Worm (Caenorhabditis elegans) whole organism, L4 larva: ENCODE data around the gene C01B10.3.

Source experiments
- F26F4.8 ChIP-seq: fragments of 200-800 bp; sonication (Bioruptor generic); conservative IDR thresholded peaks from 2 replicates; pipeline ENCODE4 v1.3.6; 2022; ENCODE audit warnings: missing genetic modification characterization, missing compliant biosample characterization
- F44E2.7 ChIP-seq: fragments of 200-800 bp; sonication (Bioruptor generic); IDR thresholded peaks from 2 replicates; pipeline ENCODE4 v2.1.2; 2022; ENCODE audit warnings: missing genetic modification characterization, missing compliant biosample characterization
- R02D3.7 ChIP-seq: fragments of 150-350 bp; sonication (generic microtip); optimal IDR thresholded peaks from 3 replicates; lab custom pipeline; 2014; ENCODE audit warnings: missing biosample characterization, missing genetic modification characterization
- T20F7.1 ChIP-seq: fragments of 200-800 bp; sonication (Bioruptor generic); optimal IDR thresholded peaks from 2 replicates; lab custom pipeline; 2018; ENCODE audit warnings: mild to moderate bottlenecking, missing genetic modification characterization, missing compliant biosample characterization
- Y5F2A.4 ChIP-seq: fragments of 200-800 bp; sonication (Bioruptor generic); optimal IDR thresholded peaks from 2 replicates; lab custom pipeline; 2018; ENCODE audit warnings: mild to moderate bottlenecking, missing genetic modification characterization, missing compliant biosample characterization
- aly-2 ChIP-seq: sonication (generic microtip); optimal IDR thresholded peaks from 2 replicates; lab custom pipeline; 2018; ENCODE audit warnings: missing biosample characterization, missing genetic modification characterization
- ama-1 ChIP-seq: fragments of 150-350 bp; optimal IDR thresholded peaks from 2 replicates; lab custom pipeline; 2014; ENCODE audit warnings: inconsistent platforms, mixed read lengths
- attf-4 ChIP-seq: sonication (generic microtip); optimal IDR thresholded peaks from 3 replicates; lab custom pipeline; 2017; ENCODE audit warnings: missing biosample characterization, missing genetic modification characterization
- ceh-28 ChIP-seq: fragments of 150-350 bp; optimal IDR thresholded peaks from 2 replicates; lab custom pipeline; 2014; ENCODE audit warnings: missing biosample characterization, missing genetic modification reagents, missing genetic modification characterization
- ceh-44 ChIP-seq: fragments of 200-800 bp; sonication (Bioruptor generic); IDR thresholded peaks from 2 replicates; pipeline ENCODE4 v1.3.6; 2022; ENCODE audit warnings: missing genetic modification reagents, missing genetic modification characterization, missing compliant biosample characterization
- cey-2 ChIP-seq: sonication (generic microtip); optimal IDR thresholded peaks from 3 replicates; lab custom pipeline; 2017; ENCODE audit warnings: missing genetic modification characterization, mild to moderate bottlenecking, missing compliant biosample characterization, antibody characterized with exemption, borderline replicate concordance; ENCODE audit not compliant: insufficient read depth
- ctbp-1 ChIP-seq: fragments of 200-800 bp; sonication (Bioruptor generic); IDR thresholded peaks from 2 replicates; pipeline ENCODE4 v1.3.6; 2022; ENCODE audit warnings: missing genetic modification reagents, missing genetic modification characterization, missing compliant biosample characterization
- daf-12 ChIP-seq: fragments of 150-350 bp; optimal IDR thresholded peaks from 2 replicates; lab custom pipeline; 2014; ENCODE audit warnings: missing biosample characterization, missing genetic modification reagents, missing genetic modification characterization
- daf-16 ChIP-seq, 3 experiments: sonication (generic microtip); optimal IDR thresholded peaks; 2 replicates each; lab custom pipeline; 2016 to 2017; ENCODE audit warnings: missing genetic modification characterization in 3 of 3, missing genetic modification reagents in 3 of 3, mild to moderate bottlenecking in 2 of 3, missing compliant biosample characterization in 2 of 3, missing biosample characterization in 1 of 3, moderate library complexity in 1 of 3
- dmd-6 ChIP-seq: fragments of 200-800 bp; sonication (Bioruptor generic); IDR thresholded peaks from 2 replicates; pipeline ENCODE4 v1.3.6; 2022; ENCODE audit warnings: missing genetic modification reagents, missing genetic modification characterization, missing compliant biosample characterization
- dmd-9 ChIP-seq: fragments of 200-800 bp; sonication (Bioruptor generic); IDR thresholded peaks from 2 replicates; pipeline ENCODE4 v1.3.6; 2022; ENCODE audit warnings: missing genetic modification reagents, missing genetic modification characterization, missing compliant biosample characterization
- dve-1 ChIP-seq: sonication (generic microtip); optimal IDR thresholded peaks from 2 replicates; lab custom pipeline; 2017; ENCODE audit warnings: antibody characterized with exemption, mild to moderate bottlenecking, missing genetic modification characterization, missing compliant biosample characterization; ENCODE audit not compliant: insufficient read depth
- egl-27 ChIP-seq: sonication (generic microtip); optimal IDR thresholded peaks from 3 replicates; lab custom pipeline; 2017; ENCODE audit warnings: missing biosample characterization, missing genetic modification reagents, missing genetic modification characterization
- egl-43 ChIP-seq: fragments of 200-800 bp; sonication (Bioruptor generic); IDR thresholded peaks from 2 replicates; pipeline ENCODE4 v1.3.6; 2022; ENCODE audit warnings: missing genetic modification reagents, missing genetic modification characterization, missing compliant biosample characterization
- fkh-10 ChIP-seq: fragments of 150-350 bp; optimal IDR thresholded peaks from 2 replicates; lab custom pipeline; 2014; ENCODE audit warnings: missing biosample characterization, missing genetic modification reagents, missing genetic modification characterization
- gei-8 ChIP-seq: fragments of 200-800 bp; sonication (Bioruptor generic); optimal IDR thresholded peaks from 2 replicates; lab custom pipeline; 2018; ENCODE audit warnings: mild to moderate bottlenecking, missing genetic modification characterization, missing compliant biosample characterization
- hlh-11 ChIP-seq: fragments of 200-800 bp; sonication (Bioruptor generic); optimal IDR thresholded peaks from 2 replicates; lab custom pipeline; 2018; ENCODE audit warnings: mild to moderate bottlenecking, missing genetic modification characterization, missing compliant biosample characterization
- hlh-30 ChIP-seq: sonication (generic microtip); optimal IDR thresholded peaks from 2 replicates; lab custom pipeline; 2017; ENCODE audit warnings: antibody characterized with exemption, mild to moderate bottlenecking, missing genetic modification characterization, missing compliant biosample characterization; ENCODE audit not compliant: insufficient read depth
- hmg-1.1 ChIP-seq: fragments of 200-800 bp; sonication (Bioruptor generic); IDR thresholded peaks from 2 replicates; pipeline ENCODE4 v1.3.6; 2022; ENCODE audit warnings: missing genetic modification reagents, missing genetic modification characterization, missing compliant biosample characterization
- lim-7 ChIP-seq: fragments of 200-800 bp; sonication (Bioruptor generic); IDR thresholded peaks from 2 replicates; pipeline ENCODE4 v1.3.6; 2022; ENCODE audit warnings: missing genetic modification characterization, missing compliant biosample characterization
- lin-13 ChIP-seq: fragments of 150-350 bp; optimal IDR thresholded peaks from 2 replicates; lab custom pipeline; 2014; ENCODE audit warnings: missing biosample characterization, missing genetic modification reagents, missing genetic modification characterization
- lin-15B ChIP-seq: fragments of 150-350 bp; sonication (generic microtip); optimal IDR thresholded peaks from 3 replicates; lab custom pipeline; 2014; ENCODE audit warnings: missing biosample characterization, missing genetic modification characterization
- lin-29 ChIP-seq: fragments of 200-800 bp; sonication (Bioruptor generic); IDR thresholded peaks from 2 replicates; pipeline ENCODE4 v1.3.6; 2022; ENCODE audit warnings: missing genetic modification reagents, missing genetic modification characterization, missing compliant biosample characterization
- lir-3 ChIP-seq: sonication (generic microtip); optimal IDR thresholded peaks from 2 replicates; lab custom pipeline; 2016; ENCODE audit warnings: mild to moderate bottlenecking, missing genetic modification characterization, missing compliant biosample characterization
- madf-5 ChIP-seq, 2 experiments: fragments of 200-800 bp; sonication (Bioruptor generic); IDR thresholded peaks; 2 replicates each; pipeline ENCODE4 v1.3.6; 2022; ENCODE audit warnings: missing compliant biosample characterization in 2 of 2, missing genetic modification characterization in 2 of 2
- mdl-1 ChIP-seq, 2 experiments: fragments of 150-350 bp in 1 of 2; sonication (generic microtip) in 1 of 2; optimal IDR thresholded peaks; 2 replicates each; lab custom pipeline; 2014 to 2017; ENCODE audit warnings: missing biosample characterization in 2 of 2, missing genetic modification characterization in 2 of 2
- mdt-29 ChIP-seq: fragments of 200-800 bp; sonication (Bioruptor generic); IDR thresholded peaks from 2 replicates; pipeline ENCODE4 v1.3.6; 2022; ENCODE audit warnings: missing genetic modification reagents, missing genetic modification characterization, missing compliant biosample characterization
- mxl-2 ChIP-seq: fragments of 200-800 bp; sonication (Bioruptor generic); conservative IDR thresholded peaks from 2 replicates; pipeline ENCODE4 v1.3.6; 2022; ENCODE audit warnings: missing genetic modification reagents, missing genetic modification characterization, missing compliant biosample characterization
- mxl-3 ChIP-seq: fragments of 200-800 bp; sonication (Bioruptor generic); optimal IDR thresholded peaks from 2 replicates; lab custom pipeline; 2018; ENCODE audit warnings: mild to moderate bottlenecking, missing genetic modification characterization, missing compliant biosample characterization
- nhr-10 ChIP-seq: fragments of 150-350 bp; optimal IDR thresholded peaks from 2 replicates; lab custom pipeline; 2014; ENCODE audit warnings: missing biosample characterization, missing genetic modification characterization
- nhr-102 ChIP-seq: sonication (generic microtip); optimal IDR thresholded peaks from 2 replicates; lab custom pipeline; 2016; ENCODE audit warnings: mild to moderate bottlenecking, missing genetic modification characterization, moderate library complexity, missing compliant biosample characterization
- nhr-41 ChIP-seq: fragments of 200-800 bp; sonication (Bioruptor generic); IDR thresholded peaks from 2 replicates; pipeline ENCODE4 v1.3.6; 2022; ENCODE audit warnings: missing genetic modification reagents, missing genetic modification characterization, missing compliant biosample characterization
- nhr-48 ChIP-seq: sonication (generic microtip); optimal IDR thresholded peaks from 2 replicates; lab custom pipeline; 2016; ENCODE audit warnings: mild to moderate bottlenecking, missing genetic modification characterization, missing compliant biosample characterization
- nhr-6 ChIP-seq: fragments of 150-350 bp; optimal IDR thresholded peaks from 2 replicates; lab custom pipeline; 2014; ENCODE audit warnings: missing biosample characterization, missing genetic modification characterization
- nhr-76 ChIP-seq: fragments of 150-350 bp; optimal IDR thresholded peaks from 2 replicates; lab custom pipeline; 2014; ENCODE audit warnings: missing biosample characterization, missing genetic modification characterization
- nhr-77 ChIP-seq: fragments of 150-350 bp; optimal IDR thresholded peaks from 2 replicates; lab custom pipeline; 2014; ENCODE audit warnings: missing biosample characterization, missing genetic modification characterization
- pqm-1 ChIP-seq: sonication (generic microtip); optimal IDR thresholded peaks from 2 replicates; lab custom pipeline; 2017; ENCODE audit warnings: missing biosample characterization, missing genetic modification characterization
- rbr-2 ChIP-seq: sonication (generic microtip); optimal IDR thresholded peaks from 2 replicates; lab custom pipeline; 2016; ENCODE audit warnings: missing genotype, missing genetic modification characterization, missing compliant biosample characterization
- saeg-2 ChIP-seq: fragments of 200-800 bp; sonication (Bioruptor generic); IDR thresholded peaks from 2 replicates; pipeline ENCODE4 v1.3.6; 2022; ENCODE audit warnings: missing genetic modification reagents, missing genetic modification characterization, missing compliant biosample characterization
- set-16 ChIP-seq: fragments of 200-800 bp; sonication (Bioruptor generic); IDR thresholded peaks from 2 replicates; pipeline ENCODE4 v1.3.6; 2022; ENCODE audit warnings: missing genetic modification reagents, missing genetic modification characterization, missing compliant biosample characterization
- snpc-1.2 ChIP-seq: fragments of 200-800 bp; sonication (Bioruptor generic); IDR thresholded peaks from 2 replicates; pipeline ENCODE4 v1.3.6; 2022; ENCODE audit warnings: missing genetic modification reagents, missing genetic modification characterization, missing compliant biosample characterization
- tag-97 ChIP-seq: fragments of 200-800 bp; sonication (Bioruptor generic); IDR thresholded peaks from 2 replicates; pipeline ENCODE4 v1.3.6; 2022; ENCODE audit warnings: missing genetic modification characterization, missing compliant biosample characterization
- unc-39 ChIP-seq: sonication (generic microtip); optimal IDR thresholded peaks from 2 replicates; lab custom pipeline; 2017; ENCODE audit warnings: missing biosample characterization, missing genetic modification characterization
- zag-1 ChIP-seq: fragments of 150-350 bp; optimal IDR thresholded peaks from 2 replicates; lab custom pipeline; 2014; ENCODE audit warnings: missing biosample characterization, missing genetic modification characterization
- zip-11 ChIP-seq: fragments of 200-800 bp; sonication (Bioruptor generic); IDR thresholded peaks from 2 replicates; pipeline ENCODE4 v1.3.6; 2022; ENCODE audit warnings: missing genetic modification characterization, missing compliant biosample characterization
- ztf-7 ChIP-seq: fragments of 150-350 bp; optimal IDR thresholded peaks from 2 replicates; lab custom pipeline; 2014; ENCODE audit warnings: missing biosample characterization, missing genetic modification characterization

Gene C01B10.3

DNA sequence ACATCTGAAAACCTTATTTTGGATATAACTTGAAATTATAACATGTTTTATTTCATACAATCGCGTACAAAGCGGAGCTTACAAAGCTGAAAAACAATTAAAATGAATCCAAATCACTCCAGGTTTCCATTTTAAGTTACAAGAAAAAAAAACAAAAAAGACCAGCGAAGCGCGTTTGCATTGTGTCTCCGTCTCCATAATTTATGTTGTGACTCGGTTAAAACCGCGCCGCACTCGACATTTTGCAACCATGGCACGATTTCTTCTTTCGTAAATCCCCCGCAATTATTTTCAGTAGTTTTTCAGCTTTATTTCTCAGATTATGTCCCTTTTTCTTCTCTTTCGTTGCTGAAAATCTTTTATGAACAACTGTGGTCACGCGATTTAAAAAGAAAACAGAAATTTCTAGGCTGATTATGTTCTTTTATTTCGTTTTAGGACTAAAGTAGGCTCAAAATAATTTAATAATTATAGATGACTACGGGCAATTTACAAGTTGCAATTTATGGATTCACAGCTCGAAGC lies 35.7 kb downstream of the C01B10.3 start, which contains the start of the genes F38A5.2 and dnj-11 (continued):
- TF ChIP-seq ctbp-1 (0 out of 2 replicates have a peak, but pooled peaks have one; percentile 26), snpc-1.2 (peak; percentile 66), mdl-1 (tag; optimal IDR thresholded peaks at IDR 0.05; lab: Kevin White, UChicago) (no peak), attf-4 (no peak), aly-2 (tag; lab: Kevin White, UChicago) (no peak), dve-1 (tag; lab: Kevin White, UChicago) (peak; percentile 83), daf-16 (GFP tag; optimal IDR thresholded peaks at IDR 0.05; lab: Kevin White, UChicago) (no peak), daf-16 (tag; optimal IDR thresholded peaks at IDR 0.05; lab: Kevin White, UChicago) (peak; percentile 23), F44E2.7 (GFP tag; lab: Robert Waterston, UW) (no peak), mxl-3 (GFP tag; lab: Kevin White, UChicago) (no peak), nhr-76 (tag; lab: Kevin White, UChicago) (no peak), zip-11 (GFP tag; lab: Robert Waterston, UW) (no peak), rbr-2 (tag; lab: Kevin White, UChicago) (peak; percentile 60), hlh-30 (tag; lab: Kevin White, UChicago) (peak; percentile 70), cey-2 (tag; lab: Kevin White, UChicago) (no peak), nhr-6 (peak; percentile 82), T20F7.1 (GFP tag; lab: Kevin White, UChicago) (no peak), nhr-41 (GFP tag; lab: Robert Waterston, UW) (no peak), saeg-2 (no peak), R02D3.7 (tag; lab: Kevin White, UChicago) (no peak), lin-15B (tag; lab: Kevin White, UChicago) (no peak), ceh-28 (no peak), F26F4.8 (GFP tag; lab: Robert Waterston, UW) (no peak), egl-27 (tag; lab: Kevin White, UChicago) (no peak), ama-1 (lab: Kevin White, UChicago) (no peak), fkh-10 (GFP tag; lab: Kevin White, UChicago) (peak; percentile 38), Y5F2A.4 (GFP tag; lab: Kevin White, UChicago) (no peak), ceh-44 (GFP tag; lab: Robert Waterston, UW) (no peak), hlh-11 (tag; lab: Kevin White, UChicago) (peak; percentile 58), gei-8 (GFP tag; lab: Kevin White, UChicago) (no peak), mxl-2 (GFP tag; lab: Robert Waterston, UW) (no peak), zag-1 (tag; lab: Kevin White, UChicago) (no peak), unc-39 (tag; lab: Kevin White, UChicago) (no peak), ztf-7 (no peak), lin-13 (peak; percentile 50), daf-12 (tag; lab: Kevin White, UChicago) (no peak), lim-7 (no peak), tag-97 (GFP tag; lab: Robert Waterston, UW) (no peak), egl-43 (no peak), lin-29 (no peak), madf-5 (GFP tag; IDR thresholded peaks at IDR 0.05; lab: Robert Waterston, UW) (no peak), set-16 (GFP tag; lab: Robert Waterston, UW) (no peak), nhr-48 (tag; lab: Kevin White, UChicago) (no peak), mdt-29 (GFP tag; lab: Robert Waterston, UW) (no peak), nhr-77 (tag; lab: Kevin White, UChicago) (peak; percentile 67), nhr-102 (tag; lab: Kevin White, UChicago) (no peak), hmg-1.1 (GFP tag; lab: Robert Waterston, UW) (0 out of 2 replicates have a peak, but pooled peaks have one; percentile 41), pqm-1 (tag; lab: Kevin White, UChicago) (no peak), dmd-9 (GFP tag; lab: Robert Waterston, UW) (no peak), nhr-10 (tag; lab: Kevin White, UChicago) (no peak), dmd-6 (GFP tag; lab: Robert Waterston, UW) (peak; percentile 34; the same call in 1 of the 2 replicates), lir-3 (tag; lab: Kevin White, UChicago) (no peak)
